Fruit fly (Drosophila melanogaster): ENCODE measurements around the gene Asciz.

DNA sequence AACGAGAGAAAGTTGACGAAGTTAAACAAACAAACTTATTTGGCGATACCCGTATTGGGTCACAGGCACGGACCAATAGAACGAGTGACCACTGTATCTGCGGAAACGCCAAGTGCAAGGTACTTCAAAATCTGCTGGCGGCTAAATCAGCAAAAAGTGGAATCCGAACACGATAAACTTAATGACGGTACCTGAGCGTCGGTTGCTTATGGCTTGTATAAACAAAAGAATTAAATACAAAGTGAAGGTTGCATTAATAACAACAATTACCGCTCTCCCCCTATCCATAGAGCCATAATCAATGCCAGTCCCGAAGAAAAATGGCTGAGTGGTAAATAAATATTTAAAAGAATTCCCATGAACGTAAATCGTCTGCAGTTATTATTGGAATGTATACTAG lies 41.5 kb downstream of the Asciz start:
- TF ChIP-seq EcR (GFP tag; optimal IDR thresholded peaks at IDR 0.05), result no peak
- no peak for TF ChIP-seq CG8478 (optimal IDR thresholded peaks at IDR 0.05)

All from whole organism.